Worm (Caenorhabditis elegans) whole organism, midembryonic: ENCODE measurements around the gene srab-16.

Experiments used
- T22C8.4 ChIP-seq: fragments of 200-800 bp; sonication (Bioruptor generic); IDR thresholded peaks from 2 replicates; pipeline ENCODE4 v1.3.6; 2022; ENCODE audit warnings: missing genetic modification characterization, missing compliant biosample characterization
- cog-1 ChIP-seq: sonication (generic microtip); optimal IDR thresholded peaks from 2 replicates; lab custom pipeline; 2016; ENCODE audit warnings: missing genetic modification characterization, missing compliant biosample characterization
- flt-1 ChIP-seq: fragments of 200-800 bp; sonication (Bioruptor generic); IDR thresholded peaks from 2 replicates; pipeline ENCODE4 v1.3.6; 2022; ENCODE audit warnings: missing genetic modification characterization, missing compliant biosample characterization
- klf-2 ChIP-seq: fragments of 200-800 bp; sonication (Bioruptor generic); conservative IDR thresholded peaks from 2 replicates; pipeline ENCODE4 v1.3.6; 2022; ENCODE audit warnings: missing genetic modification reagents, missing genetic modification characterization, missing compliant biosample characterization
- med-1 ChIP-seq: sonication (generic microtip); optimal IDR thresholded peaks from 2 replicates; lab custom pipeline; 2017; ENCODE audit warnings: missing genetic modification characterization, mild to moderate bottlenecking, missing compliant biosample characterization, antibody characterized with exemption, missing genetic modification reagents; ENCODE audit not compliant: insufficient read depth
- ref-1 ChIP-seq: fragments of 200-800 bp; sonication (Bioruptor generic); conservative IDR thresholded peaks from 2 replicates; pipeline ENCODE4 v1.3.6; 2022; ENCODE audit warnings: missing genetic modification reagents, missing genetic modification characterization, missing compliant biosample characterization
- tab-1 ChIP-seq: fragments of 200-800 bp; sonication (Bioruptor generic); IDR thresholded peaks from 2 replicates; pipeline ENCODE4 v1.3.6; 2022; ENCODE audit warnings: missing genetic modification characterization, missing compliant biosample characterization
- ztf-23 ChIP-seq: fragments of 200-800 bp; sonication (Bioruptor generic); IDR thresholded peaks from 2 replicates; pipeline ENCODE4 v1.3.6; 2022; ENCODE audit warnings: missing genetic modification reagents, missing genetic modification characterization, missing compliant biosample characterization
- ztf-29 ChIP-seq: fragments of 200-800 bp; sonication (Bioruptor generic); IDR thresholded peaks from 2 replicates; pipeline ENCODE4 v1.3.6; 2022; ENCODE audit warnings: missing genetic modification reagents, missing genetic modification characterization, missing compliant biosample characterization

The srab-16 gene

DNA sequence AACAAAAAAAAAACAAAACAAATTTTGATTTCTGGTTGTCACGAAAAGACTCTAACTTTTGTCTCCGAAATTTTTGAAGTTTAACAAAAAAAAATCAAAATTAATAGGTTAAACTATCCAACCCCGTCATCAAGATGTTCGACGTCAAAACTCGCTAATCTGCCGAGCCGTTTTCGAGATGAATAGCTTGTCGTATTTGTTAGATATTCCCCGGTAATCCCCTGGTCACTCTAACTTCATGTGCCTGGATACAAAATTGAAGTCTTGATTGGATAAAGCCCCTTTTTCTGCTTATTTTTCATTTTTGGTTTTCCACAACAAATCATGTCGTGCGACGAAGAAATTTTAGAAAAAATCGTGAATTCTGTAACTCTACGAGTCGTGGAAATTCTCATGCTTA lies at the start of gene srab-16:
Gene srab-16 (plus strand): TSS at position 301 of the 400 bp plus-strand sequence.
- no peak for TF ChIP-seq med-1
- TF ChIP-seq klf-2 (GFP tag; lab: Robert Waterston, UW): no peak
- no peak for TF ChIP-seq ztf-23 (GFP tag; lab: Robert Waterston, UW)
- TF ChIP-seq tab-1 (GFP tag; lab: Robert Waterston, UW): no peak
- no peak for TF ChIP-seq ref-1 (GFP tag; lab: Robert Waterston, UW)
- no peak for TF ChIP-seq ztf-29 (GFP tag; lab: Robert Waterston, UW)
- no peak for TF ChIP-seq cog-1 (tag; lab: Kevin White, UChicago)
- no peak for TF ChIP-seq flt-1 (GFP tag; lab: Robert Waterston, UW)
- TF ChIP-seq T22C8.4 (GFP tag; lab: Robert Waterston, UW): no peak

DNA sequence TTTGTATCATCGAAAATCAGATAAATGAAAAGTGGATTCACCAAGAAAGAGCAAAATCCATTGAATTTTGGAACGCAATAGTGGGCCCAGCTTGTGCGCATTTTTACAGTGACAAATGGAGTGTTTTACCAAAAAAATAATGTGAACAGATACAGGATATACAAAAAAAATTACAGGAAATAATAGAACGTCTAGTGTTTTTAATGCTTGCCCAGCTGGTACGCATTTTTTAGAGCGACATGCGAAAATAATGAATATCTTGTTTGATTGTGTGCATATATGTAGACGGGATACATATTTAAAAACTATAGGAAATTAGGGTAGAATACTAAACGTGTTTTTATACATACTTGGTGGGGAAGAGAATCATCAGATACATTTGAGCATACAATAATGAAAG lies 46.4 kb upstream of the srab-16 start, which contains the start of gene srj-25:
Gene srj-25 (minus strand): TSS at position 101 of the 400 bp plus-strand sequence.
- TF ChIP-seq klf-2 (GFP tag; lab: Robert Waterston, UW) (no peak), flt-1 (GFP tag; lab: Robert Waterston, UW) (no peak), T22C8.4 (GFP tag; lab: Robert Waterston, UW) (no peak), med-1 (no peak), tab-1 (GFP tag; lab: Robert Waterston, UW) (no peak), cog-1 (tag; lab: Kevin White, UChicago) (no peak), ztf-29 (GFP tag; lab: Robert Waterston, UW) (no peak), ztf-23 (GFP tag; lab: Robert Waterston, UW) (no peak), ref-1 (GFP tag; lab: Robert Waterston, UW) (no peak)

DNA sequence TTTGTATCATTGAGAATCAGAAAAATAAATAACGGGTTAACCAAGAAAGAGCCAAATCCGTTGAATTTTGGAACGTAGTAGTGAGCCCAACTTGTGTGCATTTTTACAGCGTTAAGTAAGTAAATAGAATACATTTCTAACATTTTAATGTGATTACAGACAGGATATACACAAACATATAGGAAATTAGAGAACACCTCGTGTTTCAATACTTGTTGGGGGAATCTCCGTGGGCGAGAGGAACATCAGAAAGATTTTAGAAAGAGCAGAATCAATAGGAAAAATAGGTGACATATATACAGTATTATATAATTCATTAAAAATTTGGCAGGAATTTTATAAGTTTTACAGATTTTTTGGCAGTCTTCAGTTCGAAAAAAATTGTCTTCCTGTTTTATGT lies 43.8 kb upstream of the srab-16 start, which contains the start of gene srj-24:
Gene srj-24 (minus strand): TSS at position 101 of the 400 bp plus-strand sequence.
- no peak for TF ChIP-seq ztf-29 (GFP tag; lab: Robert Waterston, UW)
- no peak for TF ChIP-seq flt-1 (GFP tag; lab: Robert Waterston, UW)
- no peak for TF ChIP-seq klf-2 (GFP tag; lab: Robert Waterston, UW)

DNA sequence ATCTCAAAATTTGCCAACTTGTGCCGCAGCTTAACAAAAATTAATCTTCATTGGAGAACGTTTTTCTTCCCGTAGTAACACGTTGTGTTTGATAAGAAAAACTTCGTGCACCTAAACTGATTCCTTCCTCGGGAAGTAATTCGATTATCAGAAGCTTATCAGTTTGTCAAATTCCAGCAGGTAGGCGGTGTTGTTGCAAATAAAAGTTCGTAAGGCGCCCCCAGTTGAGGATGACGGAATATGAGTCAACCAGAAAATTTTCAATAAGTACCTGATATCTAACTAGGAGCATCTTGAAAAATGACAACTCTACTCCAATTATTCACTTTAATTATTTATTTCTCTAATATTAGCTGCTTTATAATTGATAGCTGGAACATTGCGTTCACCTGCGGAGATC lies 40.7 kb upstream of the srab-16 start, which contains the start of gene C05E4.7:
Gene C05E4.7 (plus strand): TSS at position 301 of the 400 bp plus-strand sequence.
- TF ChIP-seq klf-2 (GFP tag; lab: Robert Waterston, UW) (no peak), med-1 (no peak), ztf-23 (GFP tag; lab: Robert Waterston, UW) (no peak), cog-1 (tag; lab: Kevin White, UChicago) (no peak), tab-1 (GFP tag; lab: Robert Waterston, UW) (no peak), ztf-29 (GFP tag; lab: Robert Waterston, UW) (no peak), flt-1 (GFP tag; lab: Robert Waterston, UW) (no peak), T22C8.4 (GFP tag; lab: Robert Waterston, UW) (no peak), ref-1 (GFP tag; lab: Robert Waterston, UW) (no peak)

DNA sequence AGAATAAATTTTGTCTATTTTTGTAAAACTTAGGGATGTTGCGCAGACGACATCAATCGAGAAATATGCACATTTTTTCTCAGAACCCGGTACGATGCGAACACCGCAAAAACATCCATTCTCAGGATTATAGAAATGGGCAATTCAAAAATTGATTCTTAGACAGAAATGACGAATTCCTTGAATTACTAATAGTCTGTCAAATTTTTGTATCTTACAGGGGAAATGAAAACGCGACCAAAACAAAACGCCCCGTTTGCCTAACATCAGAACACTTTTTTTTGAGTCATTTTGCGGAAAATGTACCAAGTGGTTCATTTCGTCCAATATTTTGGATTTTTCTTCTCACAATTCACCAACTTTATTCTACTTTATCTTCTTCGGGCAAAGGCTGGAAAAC lies 39.2 kb upstream of the srab-16 start, which contains the start of gene str-134:
Gene str-134 (plus strand): TSS at position 301 of the 400 bp plus-strand sequence.
- no peak for TF ChIP-seq med-1
- no peak for TF ChIP-seq ztf-29 (GFP tag; lab: Robert Waterston, UW)
- no peak for TF ChIP-seq ztf-23 (GFP tag; lab: Robert Waterston, UW)
- no peak for TF ChIP-seq tab-1 (GFP tag; lab: Robert Waterston, UW)
- TF ChIP-seq ref-1 (GFP tag; lab: Robert Waterston, UW): no peak
- TF ChIP-seq flt-1 (GFP tag; lab: Robert Waterston, UW): no peak
- no peak for TF ChIP-seq klf-2 (GFP tag; lab: Robert Waterston, UW)
- TF ChIP-seq cog-1 (tag; lab: Kevin White, UChicago): no peak
- no peak for TF ChIP-seq T22C8.4 (GFP tag; lab: Robert Waterston, UW)

DNA sequence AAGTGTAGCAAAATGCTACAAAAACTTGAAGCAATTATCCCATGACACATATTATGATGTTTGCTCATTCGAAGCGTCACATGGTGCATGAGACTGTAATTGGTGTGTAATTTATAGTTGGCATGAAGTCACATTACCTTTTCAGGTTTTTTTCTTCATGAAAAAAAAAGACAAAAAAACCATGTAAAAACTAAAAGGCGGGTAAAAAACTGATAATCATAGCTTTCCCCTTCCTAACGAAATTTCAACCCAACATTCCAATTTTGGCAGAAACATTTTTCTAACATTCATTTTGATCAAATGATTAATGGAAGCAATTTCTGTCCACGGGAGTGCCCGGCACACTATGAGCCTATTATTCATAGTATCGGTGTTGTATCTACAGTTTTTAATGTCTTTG lies 34.5 kb upstream of the srab-16 start, which contains the start of gene sri-4:
Gene sri-4 (plus strand): TSS at position 301 of the 400 bp plus-strand sequence.
- no peak for TF ChIP-seq ztf-29 (GFP tag; lab: Robert Waterston, UW)
- TF ChIP-seq ref-1 (GFP tag; lab: Robert Waterston, UW): no peak
- TF ChIP-seq ztf-23 (GFP tag; lab: Robert Waterston, UW): no peak
- no peak for TF ChIP-seq tab-1 (GFP tag; lab: Robert Waterston, UW)
- TF ChIP-seq cog-1 (tag; lab: Kevin White, UChicago): no peak
- TF ChIP-seq flt-1 (GFP tag; lab: Robert Waterston, UW): no peak
- no peak for TF ChIP-seq med-1
- no peak for TF ChIP-seq T22C8.4 (GFP tag; lab: Robert Waterston, UW)
- TF ChIP-seq klf-2 (GFP tag; lab: Robert Waterston, UW): no peak

DNA sequence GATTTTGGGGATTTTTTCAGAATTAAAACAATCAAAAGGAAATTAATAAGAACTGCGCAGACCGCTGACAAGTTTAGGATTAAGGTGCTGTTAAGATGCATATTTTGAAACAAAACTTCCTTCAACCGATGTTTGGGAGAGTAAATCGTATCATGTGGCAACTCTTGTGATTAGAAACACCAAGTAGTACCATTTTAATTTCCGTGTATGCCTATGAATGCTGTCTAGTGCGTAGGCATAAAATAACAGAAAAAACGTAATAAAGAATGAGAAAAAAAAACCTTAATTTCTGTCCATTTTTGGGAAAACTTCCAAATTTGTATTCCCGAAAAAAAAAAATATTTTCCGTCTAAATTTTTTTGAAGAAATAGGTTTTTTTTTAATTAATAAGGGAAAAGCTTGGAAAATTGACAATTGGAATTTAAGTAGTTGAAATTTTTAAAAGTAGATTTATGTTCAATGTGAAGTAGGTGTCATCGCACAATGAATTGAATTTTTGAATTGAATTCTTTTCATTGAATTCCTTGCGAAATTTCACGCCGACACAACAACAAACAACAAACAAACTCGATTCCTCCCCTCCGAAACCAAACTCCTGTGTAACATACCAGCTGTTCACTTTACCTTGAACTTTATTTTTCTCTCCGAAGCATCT lies 29.7 kb upstream of the srab-16 start, which contains the start of the genes str-262 and srp-1:
Gene str-262 (minus strand): TSS at position 101 of the 655 bp plus-strand sequence.
Gene srp-1 (plus strand): TSS at position 605 of the 655 bp plus-strand sequence.
- TF ChIP-seq ztf-29 (GFP tag; lab: Robert Waterston, UW): no peak
- no peak for TF ChIP-seq T22C8.4 (GFP tag; lab: Robert Waterston, UW)
- no peak for TF ChIP-seq cog-1 (tag; lab: Kevin White, UChicago)
- TF ChIP-seq ztf-23 (GFP tag; lab: Robert Waterston, UW): no peak
- TF ChIP-seq med-1: no peak
- no peak for TF ChIP-seq klf-2 (GFP tag; lab: Robert Waterston, UW)
- no peak for TF ChIP-seq tab-1 (GFP tag; lab: Robert Waterston, UW)
- no peak for TF ChIP-seq ref-1 (GFP tag; lab: Robert Waterston, UW)
- TF ChIP-seq flt-1 (GFP tag; lab: Robert Waterston, UW): no peak

DNA sequence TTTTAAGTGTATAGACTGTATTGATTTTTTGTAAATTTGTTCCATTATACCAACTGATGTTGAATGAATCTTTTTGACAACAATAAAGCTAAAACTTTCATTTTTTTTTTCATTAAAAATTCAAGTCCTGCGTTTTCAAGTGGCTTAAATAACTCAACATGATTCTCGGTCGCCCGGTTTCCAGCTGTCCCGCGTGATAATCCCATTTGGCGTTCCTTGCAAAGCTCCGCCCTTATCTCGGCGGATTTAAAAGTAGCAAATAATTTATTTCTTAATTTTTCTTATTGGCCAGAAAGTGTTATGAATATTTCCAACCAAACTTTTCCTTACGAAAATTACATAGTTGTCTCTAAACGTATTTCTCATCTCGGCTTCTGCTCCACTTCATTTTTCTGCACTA lies 26.4 kb upstream of the srab-16 start, which contains the start of gene str-20:
Gene str-20 (plus strand): TSS at position 301 of the 400 bp plus-strand sequence.
- no peak for TF ChIP-seq ztf-29 (GFP tag; lab: Robert Waterston, UW)
- no peak for TF ChIP-seq ztf-23 (GFP tag; lab: Robert Waterston, UW)
- no peak for TF ChIP-seq klf-2 (GFP tag; lab: Robert Waterston, UW)
- TF ChIP-seq ref-1 (GFP tag; lab: Robert Waterston, UW): no peak
- TF ChIP-seq T22C8.4 (GFP tag; lab: Robert Waterston, UW): no peak
- TF ChIP-seq cog-1 (tag; lab: Kevin White, UChicago): no peak
- no peak for TF ChIP-seq med-1
- no peak for TF ChIP-seq flt-1 (GFP tag; lab: Robert Waterston, UW)
- no peak for TF ChIP-seq tab-1 (GFP tag; lab: Robert Waterston, UW)
